Fruit fly (Drosophila melanogaster): ENCODE measurements around the gene CG34250.

CG34250 gene

DNA sequence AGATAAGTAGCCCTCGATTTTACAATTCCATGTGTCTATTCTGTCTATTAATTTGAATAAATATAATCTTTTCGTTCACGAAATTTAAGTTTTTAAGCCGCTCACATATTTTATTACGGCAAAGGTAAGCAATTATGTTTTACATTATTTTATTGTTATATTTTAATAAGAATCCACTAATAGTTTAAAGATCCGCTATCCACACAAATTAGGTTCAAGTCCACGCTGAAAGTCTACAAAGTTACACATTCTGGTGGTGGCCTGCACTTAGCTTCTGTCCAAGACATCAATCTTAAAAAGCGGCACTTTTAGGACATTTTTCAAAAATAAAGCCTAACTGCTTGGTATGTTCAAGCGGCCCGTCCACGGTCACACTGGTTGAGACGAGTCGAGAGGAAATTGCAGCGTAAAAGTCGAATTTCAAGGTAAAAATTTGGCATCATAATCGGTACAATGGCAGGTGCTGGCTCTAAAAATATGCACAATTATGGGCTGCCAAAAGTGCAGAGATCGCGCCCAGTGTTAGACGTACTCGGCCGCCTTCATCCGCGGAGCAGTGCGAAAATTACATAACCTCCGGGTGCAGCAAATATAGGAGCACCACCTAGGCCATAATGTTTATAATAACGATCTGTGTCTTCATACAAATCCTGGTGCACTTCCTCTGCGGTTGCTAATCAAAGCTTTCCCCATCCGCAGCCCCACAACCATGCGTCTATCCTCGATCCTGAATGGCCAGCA, 1.1 kb upstream of the CG34250 start, which contains the start of the genes UQCR-Q and CG46525 (continued):
- TF ChIP-seq CG15514 (GFP tag; optimal IDR thresholded peaks at IDR 0.05) (peak; percentile 74), ssp (GFP tag; IDR thresholded peaks at IDR 0.05) (no peak), CG31441 (GFP tag; IDR thresholded peaks at IDR 0.05) (0 out of 2 replicates have a peak, but pooled peaks have one; percentile 14), Dref (GFP tag; IDR thresholded peaks at IDR 0.05) (peak; percentile 39), CG16779 (GFP tag; IDR thresholded peaks at IDR 0.05) (no peak), luna (GFP tag; optimal IDR thresholded peaks at IDR 0.05) (no peak), CoRest (tag; optimal IDR thresholded peaks at IDR 0.05) (peak; percentile 46), CG32532 (GFP tag; IDR thresholded peaks at IDR 0.05) (no peak; the same call in 1 of the 2 replicates), pfk (GFP tag; optimal IDR thresholded peaks at IDR 0.05) (no peak), Ada2b (GFP tag; IDR thresholded peaks at IDR 0.05) (no peak), bsh (GFP tag; optimal IDR thresholded peaks at IDR 0.05) (no peak), amos (GFP tag; IDR thresholded peaks at IDR 0.05; ENCODE audit: partially characterized antibody) (peak; percentile 50; the same call in 1 of the 2 replicates), tin (GFP tag; optimal IDR thresholded peaks at IDR 0.05) (no peak), CrebB (tag; optimal IDR thresholded peaks at IDR 0.05) (peak; percentile 33), vvl (GFP tag; IDR thresholded peaks at IDR 0.05) (0 out of 2 replicates have a peak, but pooled peaks have one; percentile 26), CG3065 (GFP tag; optimal IDR thresholded peaks at IDR 0.05) (no peak), CG4617 (GFP tag; optimal IDR thresholded peaks at IDR 0.05; ENCODE audit: borderline replicate concordance) (peak; percentile 65), eyg (GFP tag; optimal IDR thresholded peaks at IDR 0.05) (no peak), insv (GFP tag; optimal IDR thresholded peaks at IDR 0.05) (peak in 1 of 2 experiments; percentile 52), Scr (GFP tag; IDR thresholded peaks at IDR 0.05; ENCODE audit: partially characterized antibody) (peak; percentile 20), CG18011 (GFP tag; optimal IDR thresholded peaks at IDR 0.05) (no peak), Gug (GFP tag; IDR thresholded peaks at IDR 0.05) (no peak), Sox100B (GFP tag; optimal IDR thresholded peaks at IDR 0.05) (no peak), CG6683 (GFP tag; optimal IDR thresholded peaks at IDR 0.05) (no peak), Hmx (GFP tag; optimal IDR thresholded peaks at IDR 0.05) (no peak), CG16813 (GFP tag; IDR thresholded peaks at IDR 0.05; ENCODE audit: partially characterized antibody) (peak; percentile 48), Hsf (GFP tag; optimal IDR thresholded peaks at IDR 0.05) (no peak), Dll (GFP tag; IDR thresholded peaks at IDR 0.05; ENCODE audit: partially characterized antibody) (0 out of 4 replicates have a peak, but pooled peaks have one; percentile 20), CG31365 (tag; optimal IDR thresholded peaks at IDR 0.05) (no peak), CG18262 (tag; optimal IDR thresholded peaks at IDR 0.05) (no peak), CG4424 (GFP tag; optimal IDR thresholded peaks at IDR 0.05) (no peak), CG13123 (GFP tag; optimal IDR thresholded peaks at IDR 0.05) (no peak), Usf (GFP tag; optimal IDR thresholded peaks at IDR 0.05) (no peak), jumu (GFP tag; optimal IDR thresholded peaks at IDR 0.05) (no peak), ash1 (GFP tag; optimal IDR thresholded peaks at IDR 0.05) (no peak), CG8924 (tag; optimal IDR thresholded peaks at IDR 0.05) (peak; percentile 5), Xbp1 (GFP tag; optimal IDR thresholded peaks at IDR 0.05) (peak; percentile 20), CG13424 (tag; optimal IDR thresholded peaks at IDR 0.05) (peak; percentile 12), Nf-YB (GFP tag; optimal IDR thresholded peaks at IDR 0.05) (peak; percentile 13), otp (GFP tag; IDR thresholded peaks at IDR 0.05) (no peak), stc (GFP tag; IDR thresholded peaks at IDR 0.05) (no peak), CG14667 (GFP tag; IDR thresholded peaks at IDR 0.05) (no peak), zen (tag; optimal IDR thresholded peaks at IDR 0.05) (peak; percentile 45), CG8359 (GFP tag; optimal IDR thresholded peaks at IDR 0.05; ENCODE audit: borderline replicate concordance) (no peak), gfzf (GFP tag; optimal IDR thresholded peaks at IDR 0.05) (peak; percentile 99), CG17385 (GFP tag; optimal IDR thresholded peaks at IDR 0.05) (no peak), tll (GFP tag; optimal IDR thresholded peaks at IDR 0.05) (peak in 1 of 2 experiments; percentile 15), CG2120 (GFP tag; optimal IDR thresholded peaks at IDR 0.05) (no peak)
